Fruit fly (Drosophila melanogaster): ENCODE measurements around the gene CG3632.

dm6 chrX:16320197-16320921 is 23.9 kb downstream of the CG3632 start, which contains the start of gene Cyp1:
- no peak for TF ChIP-seq CG8478 (optimal IDR thresholded peaks at IDR 0.05)
- TF ChIP-seq CTCF (optimal IDR thresholded peaks at IDR 0.05), result no peak

All from S2 (cell line).